Fruit fly (Drosophila melanogaster): ENCODE results near the gene sdk.

The sdk gene

dm6 chrX:739621-740216, 53.1 kb downstream of the sdk start (continued):
- peak; percentile 79 for TF ChIP-seq CG6792 (GFP tag; optimal IDR thresholded peaks at IDR 0.05)
- TF ChIP-seq CG4318 (GFP tag; optimal IDR thresholded peaks at IDR 0.05), result peak; percentile 2
- TF ChIP-seq vri (GFP tag; optimal IDR thresholded peaks at IDR 0.05), result no peak
- no peak for TF ChIP-seq Smox (GFP tag; optimal IDR thresholded peaks at IDR 0.05)
- TF ChIP-seq achi (GFP tag; optimal IDR thresholded peaks at IDR 0.05), result peak; percentile 59
- TF ChIP-seq ss (GFP tag; optimal IDR thresholded peaks at IDR 0.05), result peak; percentile 53
- peak; percentile 36 for TF ChIP-seq Ets21C (GFP tag; optimal IDR thresholded peaks at IDR 0.05)
- no peak for TF ChIP-seq fkh (GFP tag; optimal IDR thresholded peaks at IDR 0.05)
- peak; percentile 61 for TF ChIP-seq lz (GFP tag; optimal IDR thresholded peaks at IDR 0.05)
- TF ChIP-seq CG9139 (GFP tag; optimal IDR thresholded peaks at IDR 0.05), result peak; percentile 57
- TF ChIP-seq CG1621 (tag; optimal IDR thresholded peaks at IDR 0.05), result peak; percentile 31
- TF ChIP-seq CG8119 (GFP tag; IDR thresholded peaks at IDR 0.05), result peak; percentile 60
- peak; percentile 30 for TF ChIP-seq CG10669 (GFP tag; optimal IDR thresholded peaks at IDR 0.05)
- peak; percentile 64 for TF ChIP-seq OdsH (GFP tag; optimal IDR thresholded peaks at IDR 0.05)
- peak; percentile 62 for TF ChIP-seq esn (GFP tag; optimal IDR thresholded peaks at IDR 0.05)
- TF ChIP-seq Ets96B (tag; optimal IDR thresholded peaks at IDR 0.05), result peak; percentile 41
- no peak for TF ChIP-seq fd85E (GFP tag; optimal IDR thresholded peaks at IDR 0.05)
- TF ChIP-seq CG3919 (GFP tag; optimal IDR thresholded peaks at IDR 0.05), result no peak
- TF ChIP-seq net (GFP tag; optimal IDR thresholded peaks at IDR 0.05), result no peak
- TF ChIP-seq salr (GFP tag; optimal IDR thresholded peaks at IDR 0.05), result no peak
- TF ChIP-seq CG34406 (GFP tag; optimal IDR thresholded peaks at IDR 0.05), result peak; percentile 62
- TF ChIP-seq CG7368 (GFP tag; optimal IDR thresholded peaks at IDR 0.05), result peak; percentile 31
- no peak for TF ChIP-seq CG16779 (tag; optimal IDR thresholded peaks at IDR 0.05)
- no peak for TF ChIP-seq topi (GFP tag; optimal IDR thresholded peaks at IDR 0.05)
- TF ChIP-seq Lpt (GFP tag; optimal IDR thresholded peaks at IDR 0.05), result peak; percentile 12
- TF ChIP-seq Eip93F (GFP tag; optimal IDR thresholded peaks at IDR 0.05), result no peak
- TF ChIP-seq svp (GFP tag), result peak; percentile 86
- TF ChIP-seq Sox14 (GFP tag; optimal IDR thresholded peaks at IDR 0.05), result peak; percentile 51
- TF ChIP-seq CG11294 (GFP tag; IDR thresholded peaks at IDR 0.05), result no peak
- peak; percentile 62 for TF ChIP-seq CG11902 (GFP tag; optimal IDR thresholded peaks at IDR 0.05)
- no peak for TF ChIP-seq CG6854 (GFP tag; optimal IDR thresholded peaks at IDR 0.05)
- peak; percentile 65 for TF ChIP-seq cyc (GFP tag; optimal IDR thresholded peaks at IDR 0.05)

DNA sequence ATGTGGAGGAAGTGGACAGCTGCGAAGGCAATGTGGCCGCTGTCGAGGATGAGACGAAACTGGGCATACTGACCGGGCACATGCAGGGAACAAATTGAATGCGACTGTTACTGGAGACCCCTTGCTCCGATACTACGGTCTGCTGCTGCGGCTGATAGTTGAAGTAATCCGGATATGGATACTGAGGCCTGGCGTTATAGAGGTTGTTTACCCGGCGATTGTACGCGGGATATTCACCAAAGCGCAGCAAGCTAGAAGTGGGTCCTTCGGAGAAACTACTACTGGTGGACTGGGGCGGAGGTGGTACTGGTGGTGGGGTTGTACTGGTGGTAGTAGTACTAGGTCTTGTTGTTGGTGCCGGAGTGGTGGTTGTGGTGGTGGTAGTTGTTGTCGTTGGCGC, 63.4 kb downstream of the sdk start, which contains the start of gene CG5254:
Gene CG5254 (plus strand): TSS at position 301 of the 400 bp plus-strand sequence.
- TF ChIP-seq CG1621 (tag; optimal IDR thresholded peaks at IDR 0.05) (no peak), CG10631 (GFP tag; optimal IDR thresholded peaks at IDR 0.05) (no peak), Ets21C (GFP tag; optimal IDR thresholded peaks at IDR 0.05) (no peak), CG31627 (GFP tag; optimal IDR thresholded peaks at IDR 0.05) (no peak), CG10669 (GFP tag; optimal IDR thresholded peaks at IDR 0.05) (no peak), CG8319 (GFP tag; optimal IDR thresholded peaks at IDR 0.05) (no peak), CG8119 (GFP tag; IDR thresholded peaks at IDR 0.05) (no peak), Smox (GFP tag; optimal IDR thresholded peaks at IDR 0.05) (no peak), CG34406 (GFP tag; optimal IDR thresholded peaks at IDR 0.05) (no peak), dac (GFP tag; optimal IDR thresholded peaks at IDR 0.05) (no peak), ss (GFP tag; optimal IDR thresholded peaks at IDR 0.05) (no peak)

- TF ChIP-seq Ets21C (GFP tag; optimal IDR thresholded peaks at IDR 0.05) (no peak), dsx (GFP tag; optimal IDR thresholded peaks at IDR 0.05; ENCODE audit: poor library complexity, severe bottlenecking) (no peak), CG10669 (GFP tag; optimal IDR thresholded peaks at IDR 0.05) (no peak), CG1621 (tag; optimal IDR thresholded peaks at IDR 0.05) (no peak), Hr39 (GFP tag; optimal IDR thresholded peaks at IDR 0.05) (no peak), ss (GFP tag; optimal IDR thresholded peaks at IDR 0.05) (no peak), Sox102F (GFP tag; optimal IDR thresholded peaks at IDR 0.05) (no peak), Eip93F (GFP tag; optimal IDR thresholded peaks at IDR 0.05) (no peak), dac (GFP tag; optimal IDR thresholded peaks at IDR 0.05) (no peak), CG6276 (GFP tag; optimal IDR thresholded peaks at IDR 0.05) (no peak), Hr4 (GFP tag; optimal IDR thresholded peaks at IDR 0.05) (no peak), CG11762 (GFP tag; optimal IDR thresholded peaks at IDR 0.05; ENCODE audit: insufficient read depth) (no peak)
These were observed 64.6 kb downstream of the sdk start, which contains the start of gene CG13362 for dm6 chrX:751201-751600. TSS of gene CG13362 (minus strand) at chrX:751301.

Data from whole organism, prepupa.